Worm (Caenorhabditis elegans) whole organism, L1 larva: Measurements from ENCODE around the gene pat-2.

Experiments used
- C04F5.9 ChIP-seq: sonication (generic microtip); optimal IDR thresholded peaks from 2 replicates; lab custom pipeline; 2016; ENCODE audit warnings: missing genetic modification characterization, missing compliant biosample characterization
- F16B12.6 ChIP-seq: fragments of 150-350 bp; optimal IDR thresholded peaks from 2 replicates; lab custom pipeline; 2014; ENCODE audit warnings: missing biosample characterization, missing genetic modification characterization
- aha-1 ChIP-seq: fragments of 150-350 bp; optimal IDR thresholded peaks from 2 replicates; lab custom pipeline; 2014; ENCODE audit warnings: missing biosample characterization, missing genetic modification characterization
- alr-1 ChIP-seq: fragments of 200-800 bp; sonication (Bioruptor generic); optimal IDR thresholded peaks from 2 replicates; lab custom pipeline; 2018; ENCODE audit warnings: borderline replicate concordance, mild to moderate bottlenecking, missing genetic modification characterization, missing compliant biosample characterization
- aly-2 ChIP-seq: fragments of 150-350 bp; optimal IDR thresholded peaks from 2 replicates; lab custom pipeline; 2014; ENCODE audit warnings: missing biosample characterization, missing genetic modification characterization
- ama-1 ChIP-seq: fragments of 150-350 bp; optimal IDR thresholded peaks from 2 replicates; lab custom pipeline; 2014
- blmp-1 ChIP-seq: fragments of 150-350 bp; optimal IDR thresholded peaks from 2 replicates; lab custom pipeline; 2014; ENCODE audit warnings: missing biosample characterization, missing genetic modification characterization
- ceh-82 ChIP-seq, 3 experiments: fragments of 150-350 bp in 1 of 3; sonication (generic microtip) in 2 of 3; optimal IDR thresholded peaks; 2 replicates each; lab custom pipeline; 2014 to 2017; ENCODE audit warnings: missing biosample characterization in 3 of 3, missing genetic modification characterization in 3 of 3
- ceh-88 ChIP-seq: fragments of 200-800 bp; sonication (Bioruptor generic); IDR thresholded peaks from 2 replicates; pipeline ENCODE4 v1.3.6; 2022; ENCODE audit warnings: missing genetic modification characterization, missing compliant biosample characterization
- ceh-90 ChIP-seq: sonication (generic microtip); optimal IDR thresholded peaks from 2 replicates; lab custom pipeline; 2016; ENCODE audit warnings: missing genetic modification characterization, missing compliant biosample characterization
- ces-1 ChIP-seq: fragments of 150-350 bp; optimal IDR thresholded peaks from 2 replicates; lab custom pipeline; 2014; ENCODE audit warnings: missing biosample characterization, missing genetic modification reagents, missing genetic modification characterization
- dpl-1 ChIP-seq, 3 experiments: fragments of 150-350 bp in 2 of 3; sonication (generic microtip) in 1 of 3; optimal IDR thresholded peaks; 2 replicates each; lab custom pipeline; 2014 to 2017; ENCODE audit warnings: missing biosample characterization in 3 of 3, missing genetic modification characterization in 3 of 3, missing genetic modification reagents in 3 of 3
- dsc-1 ChIP-seq: sonication (generic microtip); optimal IDR thresholded peaks from 2 replicates; lab custom pipeline; 2016; ENCODE audit warnings: mild to moderate bottlenecking, missing genetic modification characterization, missing compliant biosample characterization
- efl-3 ChIP-seq: fragments of 200-800 bp; sonication (Bioruptor generic); optimal IDR thresholded peaks from 2 replicates; lab custom pipeline; 2018; ENCODE audit warnings: mild to moderate bottlenecking, missing genetic modification characterization, missing compliant biosample characterization
- egl-13 ChIP-seq: sonication (generic microtip); optimal IDR thresholded peaks from 2 replicates; lab custom pipeline; 2016; ENCODE audit warnings: missing genotype, missing genetic modification reagents, missing genetic modification characterization, missing compliant biosample characterization
- elt-2 ChIP-seq: sonication (generic microtip); optimal IDR thresholded peaks from 2 replicates; lab custom pipeline; 2016; ENCODE audit warnings: missing genetic modification characterization, mild to moderate bottlenecking, inconsistent platforms, missing compliant biosample characterization, missing genetic modification reagents
- fkh-10 ChIP-seq: sonication (generic microtip); optimal IDR thresholded peaks from 2 replicates; lab custom pipeline; 2017; ENCODE audit warnings: missing biosample characterization, missing genetic modification reagents, missing genetic modification characterization
- fos-1 ChIP-seq: fragments of 150-350 bp; optimal IDR thresholded peaks from 2 replicates; lab custom pipeline; 2014; ENCODE audit warnings: missing biosample characterization, missing genetic modification characterization
- hlh-4 ChIP-seq: sonication (generic microtip); optimal IDR thresholded peaks from 2 replicates; lab custom pipeline; 2016; ENCODE audit warnings: mild to moderate bottlenecking, missing genetic modification characterization, missing compliant biosample characterization
- irx-1 ChIP-seq: sonication (generic microtip); optimal IDR thresholded peaks from 2 replicates; lab custom pipeline; 2016; ENCODE audit warnings: missing genetic modification characterization, missing compliant biosample characterization
- jun-1 ChIP-seq: fragments of 150-350 bp; optimal IDR thresholded peaks from 2 replicates; lab custom pipeline; 2014; ENCODE audit warnings: missing biosample characterization, missing genetic modification reagents, missing genetic modification characterization
- lin-13 ChIP-seq: fragments of 150-350 bp; optimal IDR thresholded peaks from 2 replicates; lab custom pipeline; 2014; ENCODE audit warnings: missing biosample characterization, missing genetic modification reagents, missing genetic modification characterization
- lin-14 ChIP-seq: fragments of 200-800 bp; sonication (Bioruptor generic); optimal IDR thresholded peaks from 2 replicates; lab custom pipeline; 2018; ENCODE audit warnings: mild to moderate bottlenecking, missing genetic modification characterization, moderate library complexity, missing compliant biosample characterization
- lir-3 ChIP-seq: sonication (generic microtip); optimal IDR thresholded peaks from 2 replicates; lab custom pipeline; 2016; ENCODE audit warnings: mild to moderate bottlenecking, missing genetic modification characterization, moderate library complexity, missing compliant biosample characterization; ENCODE audit not compliant: poor library complexity
- lsy-2 ChIP-seq, 2 experiments: fragments of 150-350 bp; optimal IDR thresholded peaks; 2 replicates each; lab custom pipeline; 2014; ENCODE audit warnings: missing biosample characterization in 2 of 2, missing genetic modification characterization in 2 of 2
- mdl-1 ChIP-seq, 2 experiments: fragments of 150-350 bp; optimal IDR thresholded peaks; 2 replicates each; lab custom pipeline; 2014 to 2017; ENCODE audit warnings: missing biosample characterization in 2 of 2, missing genetic modification characterization in 2 of 2, inconsistent platforms in 1 of 2
- nhr-19 ChIP-seq: fragments of 200-800 bp; sonication (Bioruptor generic); conservative IDR thresholded peaks from 2 replicates; pipeline ENCODE4 v1.3.6; 2022; ENCODE audit warnings: missing genetic modification characterization, missing compliant biosample characterization
- nhr-20 ChIP-seq: sonication (generic microtip); optimal IDR thresholded peaks from 2 replicates; lab custom pipeline; 2016; ENCODE audit warnings: mild to moderate bottlenecking, missing genetic modification characterization, missing compliant biosample characterization
- nhr-237 ChIP-seq: fragments of 150-350 bp; optimal IDR thresholded peaks from 2 replicates; lab custom pipeline; 2014; ENCODE audit warnings: missing biosample characterization, missing genetic modification characterization
- nhr-28 ChIP-seq: fragments of 150-350 bp; optimal IDR thresholded peaks from 2 replicates; lab custom pipeline; 2014; ENCODE audit warnings: missing biosample characterization, missing genetic modification characterization
- nhr-71 ChIP-seq: sonication (generic microtip); optimal IDR thresholded peaks from 2 replicates; lab custom pipeline; 2016; ENCODE audit warnings: mild to moderate bottlenecking, missing genetic modification characterization, moderate library complexity, missing compliant biosample characterization
- nhr-76 ChIP-seq: sonication (generic microtip); optimal IDR thresholded peaks from 2 replicates; lab custom pipeline; 2017; ENCODE audit warnings: missing biosample characterization, missing genetic modification characterization
- nhr-77 ChIP-seq: fragments of 150-350 bp; optimal IDR thresholded peaks from 2 replicates; lab custom pipeline; 2014; ENCODE audit warnings: missing biosample characterization, missing genetic modification characterization
- nhr-84 ChIP-seq: sonication (generic microtip); optimal IDR thresholded peaks from 2 replicates; lab custom pipeline; 2017; ENCODE audit warnings: missing biosample characterization, missing genetic modification characterization
- nhr-85 ChIP-seq: sonication (generic microtip); peaks from one replicate; lab custom pipeline; 2016; ENCODE audit warnings: missing genetic modification characterization, inconsistent platforms, missing compliant biosample characterization
- nhr-90 ChIP-seq: sonication (generic microtip); optimal IDR thresholded peaks from 2 replicates; lab custom pipeline; 2016; ENCODE audit warnings: mild to moderate bottlenecking, missing genetic modification characterization, missing compliant biosample characterization; ENCODE audit not compliant: poor library complexity
- pag-3 ChIP-seq: sonication (generic microtip); optimal IDR thresholded peaks from 2 replicates; lab custom pipeline; 2017; ENCODE audit warnings: missing genetic modification characterization, mild to moderate bottlenecking, missing compliant biosample characterization, antibody characterized with exemption, borderline replicate concordance; ENCODE audit not compliant: insufficient read depth
- rnt-1 ChIP-seq: sonication (generic microtip); optimal IDR thresholded peaks from 2 replicates; lab custom pipeline; 2016; ENCODE audit warnings: mild to moderate bottlenecking, missing genetic modification characterization, moderate library complexity, missing compliant biosample characterization
- snpc-4 ChIP-seq: fragments of 150-350 bp; optimal IDR thresholded peaks from 2 replicates; lab custom pipeline; 2014; ENCODE audit warnings: missing biosample characterization, missing genetic modification characterization
- sptf-1 ChIP-seq: fragments of 150-350 bp; optimal IDR thresholded peaks from 2 replicates; lab custom pipeline; 2014; ENCODE audit warnings: missing biosample characterization, missing genetic modification characterization
- sup-37 ChIP-seq: fragments of 200-800 bp; sonication (Bioruptor generic); optimal IDR thresholded peaks from 2 replicates; lab custom pipeline; 2018; ENCODE audit warnings: mild to moderate bottlenecking, missing genetic modification characterization, missing compliant biosample characterization
- swsn-7 ChIP-seq: sonication (generic microtip); optimal IDR thresholded peaks from 2 replicates; lab custom pipeline; 2016; ENCODE audit warnings: missing genetic modification characterization, missing compliant biosample characterization
- tbx-2 ChIP-seq: sonication (generic microtip); optimal IDR thresholded peaks from 2 replicates; lab custom pipeline; 2016; ENCODE audit warnings: missing genetic modification characterization, missing compliant biosample characterization
- tlp-1 ChIP-seq: fragments of 150-350 bp; optimal IDR thresholded peaks from 2 replicates; lab custom pipeline; 2014; ENCODE audit warnings: missing biosample characterization, missing genetic modification characterization
- unc-30 ChIP-seq: sonication (generic microtip); optimal IDR thresholded peaks from 2 replicates; lab custom pipeline; 2017; ENCODE audit warnings: missing biosample characterization, missing genetic modification characterization
- unc-62 ChIP-seq: fragments of 150-350 bp; optimal IDR thresholded peaks from 2 replicates; lab custom pipeline; 2014; ENCODE audit warnings: missing biosample characterization, missing genetic modification reagents, missing genetic modification characterization
- unc-86 ChIP-seq: sonication (generic microtip); optimal IDR thresholded peaks from 2 replicates; lab custom pipeline; 2016; ENCODE audit warnings: missing genetic modification characterization, missing compliant biosample characterization
- unc-98 ChIP-seq: fragments of 200-800 bp; sonication (Bioruptor generic); IDR thresholded peaks from 2 replicates; pipeline ENCODE4 v1.3.6; 2022; ENCODE audit warnings: missing genetic modification characterization, missing compliant biosample characterization
- vab-15 ChIP-seq: sonication (generic microtip); optimal IDR thresholded peaks from 2 replicates; lab custom pipeline; 2017; ENCODE audit warnings: missing genotype, mild to moderate bottlenecking, missing genetic modification characterization, missing compliant biosample characterization
- zag-1 ChIP-seq: fragments of 150-350 bp; optimal IDR thresholded peaks from 2 replicates; lab custom pipeline; 2014; ENCODE audit warnings: missing biosample characterization, missing genetic modification characterization
- ztf-11 ChIP-seq, 2 experiments: sonication (generic microtip); optimal IDR thresholded peaks; 2 replicates each; lab custom pipeline; 2016 to 2017; ENCODE audit warnings: missing genetic modification characterization in 2 of 2, missing biosample characterization in 1 of 2, missing compliant biosample characterization in 1 of 2
- ztf-4 ChIP-seq: fragments of 150-350 bp; optimal IDR thresholded peaks from 2 replicates; lab custom pipeline; 2014; ENCODE audit warnings: missing biosample characterization, missing genetic modification characterization

Gene pat-2

DNA sequence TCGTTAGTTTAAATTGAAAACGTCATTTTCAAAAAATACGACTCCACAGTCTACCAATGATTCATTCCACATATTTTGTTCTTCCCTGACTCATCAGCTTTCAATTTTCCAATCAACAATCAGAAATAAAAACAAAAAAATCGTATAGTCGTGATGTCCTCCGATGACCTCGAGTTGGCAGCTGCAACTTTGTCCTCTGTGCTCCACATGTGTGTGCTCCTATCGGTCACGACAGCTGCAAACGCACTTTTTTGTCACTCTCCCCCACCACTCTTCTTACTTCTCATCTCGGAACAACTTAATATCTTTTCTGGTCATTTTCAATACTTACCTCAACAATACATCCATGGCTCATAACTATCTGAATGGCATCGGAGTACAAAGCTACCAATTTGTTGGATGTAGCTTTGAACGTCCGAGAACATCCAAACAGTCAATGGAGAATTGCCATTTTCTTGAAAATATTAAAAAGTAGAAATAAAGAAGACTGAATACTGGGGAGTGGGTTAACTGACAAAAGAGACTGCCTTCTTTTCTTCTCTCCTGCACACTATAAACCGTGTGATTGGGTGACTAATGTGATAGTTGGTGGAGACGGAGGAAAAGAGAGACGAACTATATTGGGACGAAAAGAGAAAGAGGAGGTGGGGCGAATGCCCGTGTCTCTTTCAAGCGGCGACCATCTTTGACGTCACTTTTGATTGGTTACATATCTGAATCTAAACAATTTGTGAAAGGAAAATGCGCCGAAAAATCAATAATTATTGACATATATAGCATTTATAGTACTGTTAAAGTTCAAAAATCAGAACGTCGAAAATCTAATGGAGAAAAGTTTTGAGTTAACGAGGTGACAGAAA, 48.5 kb downstream of the pat-2 start (continued):
- TF ChIP-seq irx-1 (tag; lab: Kevin White, UChicago) = no peak
- no peak for TF ChIP-seq tbx-2 (tag; lab: Kevin White, UChicago)
- peak; percentile 10 for TF ChIP-seq jun-1 (tag; lab: Kevin White, UChicago)
- peak; percentile 91 for TF ChIP-seq blmp-1 (tag; lab: Kevin White, UChicago)
- TF ChIP-seq ces-1 (GFP tag; lab: Kevin White, UChicago) = no peak
- TF ChIP-seq lin-14 = peak; percentile 49
- no peak for TF ChIP-seq alr-1
- no peak for TF ChIP-seq dsc-1 (tag; lab: Kevin White, UChicago)
- no peak for TF ChIP-seq fkh-10 (GFP tag; lab: Kevin White, UChicago)
- no peak for TF ChIP-seq C04F5.9 (tag; lab: Kevin White, UChicago)
- no peak for TF ChIP-seq unc-86
- peak in 1 of 2 experiments; percentile 45 for TF ChIP-seq mdl-1 (tag; optimal IDR thresholded peaks at IDR 0.05; lab: Kevin White, UChicago)
- TF ChIP-seq nhr-77 (tag; lab: Kevin White, UChicago) = no peak
- TF ChIP-seq nhr-76 (tag; lab: Kevin White, UChicago) = no peak
- TF ChIP-seq efl-3 (GFP tag; lab: Kevin White, UChicago) = no peak
- no peak for TF ChIP-seq zag-1
- TF ChIP-seq lir-3 = no peak
- no peak for TF ChIP-seq snpc-4 (tag; lab: Kevin White, UChicago)
- TF ChIP-seq vab-15 = peak; percentile 5
- peak; percentile 81 for TF ChIP-seq nhr-85 (tag; lab: Kevin White, UChicago)
- TF ChIP-seq nhr-90 (tag; lab: Kevin White, UChicago) = no peak
- no peak for TF ChIP-seq aha-1 (tag; lab: Kevin White, UChicago)
- TF ChIP-seq ztf-4 (tag; lab: Kevin White, UChicago) = no peak
- TF ChIP-seq elt-2 = no peak
- no peak for TF ChIP-seq ceh-82 (tag; optimal IDR thresholded peaks at IDR 0.05; lab: Kevin White, UChicago)
- TF ChIP-seq unc-30 (tag; lab: Kevin White, UChicago) = no peak
- peak; percentile 16 for TF ChIP-seq nhr-71
- no peak for TF ChIP-seq ceh-88
- TF ChIP-seq swsn-7 (tag; lab: Kevin White, UChicago) = no peak
- TF ChIP-seq pag-3 (tag; lab: Kevin White, UChicago) = no peak
- TF ChIP-seq nhr-19 (GFP tag; lab: Robert Waterston, UW) = no peak
- TF ChIP-seq fos-1 (tag; lab: Kevin White, UChicago) = no peak
- TF ChIP-seq dpl-1 (GFP tag; optimal IDR thresholded peaks at IDR 0.05; lab: Kevin White, UChicago) = no peak
- TF ChIP-seq sptf-1 (tag; lab: Kevin White, UChicago) = no peak
- no peak for TF ChIP-seq unc-62 (GFP tag; lab: Kevin White, UChicago)
- no peak for TF ChIP-seq unc-98
- TF ChIP-seq lin-13 (GFP tag; lab: Kevin White, UChicago) = no peak
- peak; percentile 80 for TF ChIP-seq ama-1
- TF ChIP-seq aly-2 = no peak
- peak; percentile 62 for TF ChIP-seq nhr-20 (tag; lab: Kevin White, UChicago)
- no peak for TF ChIP-seq nhr-28 (tag; lab: Kevin White, UChicago)
- TF ChIP-seq lsy-2 (tag; optimal IDR thresholded peaks at IDR 0.05; lab: Kevin White, UChicago) = peak; percentile 6 to 13
- TF ChIP-seq F16B12.6 = no peak
- TF ChIP-seq rnt-1 = peak; percentile 44
- no peak for TF ChIP-seq nhr-84 (tag; lab: Kevin White, UChicago)
- no peak for TF ChIP-seq ztf-11 (tag; optimal IDR thresholded peaks at IDR 0.05; lab: Kevin White, UChicago)
- no peak for TF ChIP-seq ceh-90 (tag; lab: Kevin White, UChicago)
- TF ChIP-seq hlh-4 (tag; lab: Kevin White, UChicago) = no peak
- TF ChIP-seq nhr-237 (tag; lab: Kevin White, UChicago) = no peak
- TF ChIP-seq sup-37 (GFP tag; lab: Kevin White, UChicago) = no peak
- no peak for TF ChIP-seq egl-13 (tag; lab: Kevin White, UChicago)
- no peak for TF ChIP-seq tlp-1 (tag; lab: Kevin White, UChicago)
